Worm (Caenorhabditis elegans) whole organism, midembryonic: Measurements from ENCODE around the gene C45G9.12.

ENCODE experiments used
- T22C8.4 ChIP-seq: fragments of 200-800 bp; sonication (Bioruptor generic); IDR thresholded peaks from 2 replicates; pipeline ENCODE4 v1.3.6; 2022; ENCODE audit warnings: missing genetic modification characterization, missing compliant biosample characterization
- flt-1 ChIP-seq: fragments of 200-800 bp; sonication (Bioruptor generic); IDR thresholded peaks from 2 replicates; pipeline ENCODE4 v1.3.6; 2022; ENCODE audit warnings: missing genetic modification characterization, missing compliant biosample characterization
- klf-2 ChIP-seq: fragments of 200-800 bp; sonication (Bioruptor generic); conservative IDR thresholded peaks from 2 replicates; pipeline ENCODE4 v1.3.6; 2022; ENCODE audit warnings: missing genetic modification reagents, missing genetic modification characterization, missing compliant biosample characterization
- med-1 ChIP-seq: sonication (generic microtip); optimal IDR thresholded peaks from 2 replicates; lab custom pipeline; 2017; ENCODE audit warnings: missing genetic modification characterization, mild to moderate bottlenecking, missing compliant biosample characterization, antibody characterized with exemption, missing genetic modification reagents; ENCODE audit not compliant: insufficient read depth
- ref-1 ChIP-seq: fragments of 200-800 bp; sonication (Bioruptor generic); conservative IDR thresholded peaks from 2 replicates; pipeline ENCODE4 v1.3.6; 2022; ENCODE audit warnings: missing genetic modification reagents, missing genetic modification characterization, missing compliant biosample characterization
- ztf-23 ChIP-seq: fragments of 200-800 bp; sonication (Bioruptor generic); IDR thresholded peaks from 2 replicates; pipeline ENCODE4 v1.3.6; 2022; ENCODE audit warnings: missing genetic modification reagents, missing genetic modification characterization, missing compliant biosample characterization

DNA sequence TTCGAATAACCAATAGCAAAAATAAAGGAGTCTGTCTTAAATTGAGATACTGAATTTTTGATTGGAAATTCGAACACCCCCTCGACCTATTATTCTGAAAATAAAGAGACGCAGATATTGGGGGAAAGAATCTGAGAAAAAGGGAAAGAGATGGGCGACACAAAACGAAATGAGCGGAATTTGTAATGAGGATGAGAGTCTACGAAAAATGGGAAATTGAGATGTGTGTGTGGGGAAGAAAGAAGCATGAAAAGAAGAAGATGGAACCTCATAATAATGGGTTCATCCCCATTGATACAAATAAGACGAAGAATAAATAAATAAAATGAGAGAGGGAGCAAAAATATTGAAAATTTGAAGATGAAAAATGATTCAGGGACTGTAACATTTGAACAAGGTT is 14.1 kb upstream of the C45G9.12 start, which contains the start of gene cah-1:
- TF ChIP-seq flt-1 (GFP tag; lab: Robert Waterston, UW) (no peak), ztf-23 (GFP tag; lab: Robert Waterston, UW) (no peak), med-1 (GFP tag; lab: Kevin White, UChicago) (no peak), T22C8.4 (GFP tag; lab: Robert Waterston, UW) (no peak), klf-2 (GFP tag; lab: Robert Waterston, UW) (no peak), ref-1 (GFP tag; lab: Robert Waterston, UW) (no peak)
